Fruit fly (Drosophila melanogaster) whole organism, wandering third instar larva: Measurements from ENCODE around the gene GstT4.

Experiments used
- Abd-B ChIP-seq: fragments of >200 bp; optimal IDR thresholded peaks from 2 replicates; lab custom pipeline; 2017; ENCODE audit warnings: missing biosample characterization, missing genetic modification characterization
- CG9705 ChIP-seq: fragments of 200-800 bp; sonication (Bioruptor generic); optimal IDR thresholded peaks from 2 replicates; lab custom pipeline; 2018; ENCODE audit warnings: missing biosample characterization, mild to moderate bottlenecking, missing genetic modification characterization
- Dfd ChIP-seq: fragments of >200 bp; optimal IDR thresholded peaks from 2 replicates; lab custom pipeline; 2017; ENCODE audit warnings: missing biosample characterization, missing genetic modification characterization
- GATAd ChIP-seq: sonication (Bioruptor generic); optimal IDR thresholded peaks from 2 replicates; lab custom pipeline; 2016; ENCODE audit warnings: missing biosample characterization, missing genetic modification characterization
- HLH106 ChIP-seq: fragments of 200-800 bp; optimal IDR thresholded peaks from 3 replicates; lab custom pipeline; 2019; ENCODE audit warnings: missing biosample characterization, mild to moderate bottlenecking, missing genetic modification characterization, moderate library complexity
- Hnf4 ChIP-seq: fragments of 200-800 bp; sonication (Bioruptor generic); optimal IDR thresholded peaks from 2 replicates; lab custom pipeline; 2016; ENCODE audit warnings: missing biosample characterization, mild to moderate bottlenecking, missing genetic modification characterization
- Hr78 ChIP-seq: fragments of >200 bp; optimal IDR thresholded peaks from 2 replicates; lab custom pipeline; 2017; ENCODE audit warnings: missing biosample characterization, missing genetic modification characterization
- Hr83 ChIP-seq: fragments of 200-300 bp; sonication (Bioruptor generic); optimal IDR thresholded peaks from 2 replicates; lab custom pipeline; 2016; ENCODE audit warnings: missing biosample characterization, mild to moderate bottlenecking, missing genetic modification characterization, moderate library complexity; ENCODE audit not compliant: poor library complexity, severe bottlenecking
- Mio ChIP-seq: sonication (Bioruptor generic); optimal IDR thresholded peaks from 2 replicates; lab custom pipeline; 2016; ENCODE audit warnings: missing biosample characterization, missing genetic modification characterization
- Myc ChIP-seq: fragments of >200 bp; optimal IDR thresholded peaks from 2 replicates; lab custom pipeline; 2017
- N ChIP-seq: fragments of >200 bp; optimal IDR thresholded peaks from 2 replicates; lab custom pipeline; 2018; ENCODE audit warnings: missing biosample characterization, missing external identifiers, missing genetic modification characterization
- OdsH ChIP-seq: fragments of 200-800 bp; sonication (Bioruptor generic); optimal IDR thresholded peaks from 2 replicates; lab custom pipeline; 2016; ENCODE audit warnings: missing biosample characterization, mild to moderate bottlenecking, missing genetic modification characterization
- Sp1 ChIP-seq: fragments of 200-800 bp; sonication (Bioruptor generic); optimal IDR thresholded peaks from 3 replicates; lab custom pipeline; 2019; ENCODE audit warnings: missing biosample characterization, mild to moderate bottlenecking, missing genetic modification characterization, moderate library complexity
- br ChIP-seq: fragments of 200-800 bp; sonication (Bioruptor generic); optimal IDR thresholded peaks from 2 replicates; lab custom pipeline; 2016; ENCODE audit warnings: missing biosample characterization, missing genetic modification characterization
- brk ChIP-seq: fragments of 200-800 bp; sonication (Bioruptor generic); optimal IDR thresholded peaks from 2 replicates; lab custom pipeline; 2016; ENCODE audit warnings: missing biosample characterization, mild to moderate bottlenecking, missing genetic modification characterization
- dmrt93B ChIP-seq: fragments of 200-800 bp; sonication (Bioruptor generic); optimal IDR thresholded peaks from 2 replicates; lab custom pipeline; 2018; ENCODE audit warnings: missing biosample characterization, mild to moderate bottlenecking, missing genetic modification characterization
- dsf ChIP-seq: sonication (Bioruptor generic); optimal IDR thresholded peaks from 2 replicates; lab custom pipeline; 2016; ENCODE audit warnings: missing biosample characterization, missing genetic modification characterization, borderline replicate concordance
- ey ChIP-seq: fragments of 200-800 bp; sonication (Bioruptor generic); optimal IDR thresholded peaks from 2 replicates; lab custom pipeline; 2016; ENCODE audit warnings: missing biosample characterization, missing genetic modification characterization
- foxo ChIP-seq, 2 experiments: fragments of 200-800 bp; sonication (Bioruptor generic); optimal IDR thresholded peaks; 2 replicates in 1 of 2; 3 replicates in 1 of 2; lab custom pipeline; 2016 to 2017; ENCODE audit warnings: missing biosample characterization in 2 of 2, missing genetic modification characterization in 2 of 2
- fru ChIP-seq: fragments of 200-800 bp; sonication (Bioruptor generic); optimal IDR thresholded peaks from 3 replicates; lab custom pipeline; 2016; ENCODE audit warnings: missing biosample characterization, mild to moderate bottlenecking, missing genetic modification characterization
- h ChIP-seq: fragments of 200-800 bp; sonication (Bioruptor generic); optimal IDR thresholded peaks from 3 replicates; lab custom pipeline; 2016; ENCODE audit warnings: missing biosample characterization, mild to moderate bottlenecking, missing genetic modification characterization
- jim ChIP-seq: fragments of 175-275, 200-325 bp; sonication (Bioruptor generic); optimal IDR thresholded peaks from 2 replicates; lab custom pipeline; 2016; ENCODE audit warnings: missing biosample characterization, mild to moderate bottlenecking, missing genetic modification characterization
- pan ChIP-seq: fragments of >200 bp; optimal IDR thresholded peaks from 2 replicates; lab custom pipeline; 2017
- psq ChIP-seq: fragments of 200-800 bp; sonication (Bioruptor generic); optimal IDR thresholded peaks from 3 replicates; lab custom pipeline; 2017; ENCODE audit warnings: missing biosample characterization, mild to moderate bottlenecking, missing genetic modification characterization, moderate library complexity
- rgr ChIP-seq: fragments of 200-800 bp; sonication (Bioruptor generic); optimal IDR thresholded peaks from 3 replicates; lab custom pipeline; 2016; ENCODE audit warnings: missing biosample characterization, mild to moderate bottlenecking, missing genetic modification characterization
- sage ChIP-seq: fragments of 200-800 bp; sonication (Bioruptor generic); optimal IDR thresholded peaks from 2 replicates; lab custom pipeline; 2016; ENCODE audit warnings: missing biosample characterization, mild to moderate bottlenecking, missing genetic modification characterization
- sv ChIP-seq: fragments of 200-800 bp; sonication (Bioruptor generic); optimal IDR thresholded peaks from 3 replicates; lab custom pipeline; 2016; ENCODE audit warnings: missing biosample characterization, missing genetic modification characterization
- woc ChIP-seq: sonication (Bioruptor generic); optimal IDR thresholded peaks from 2 replicates; lab custom pipeline; 2016; ENCODE audit warnings: missing biosample characterization, mild to moderate bottlenecking, missing genetic modification characterization

The GstT4 gene

dm6 chrX:13358948-13359347, 45.6 kb upstream of the GstT4 start, which contains the start of gene Syt12:
TSS of gene Syt12 (plus strand) at chrX:13359248.
- TF ChIP-seq Myc (lab: Kevin White, UChicago) (no peak), fru (GFP tag; lab: Kevin White, UChicago) (no peak), GATAd (no peak), Sp1 (no peak), woc (GFP tag; lab: Kevin White, UChicago) (no peak), OdsH (GFP tag; lab: Kevin White, UChicago) (no peak)

dm6 chrX:13368149-13368548, 36.4 kb upstream of the GstT4 start, which contains the start of gene dmrt11E:
TSS of gene dmrt11E (plus strand) at chrX:13368191.
- TF ChIP-seq h = peak; percentile 21
- no peak for TF ChIP-seq ey (GFP tag; lab: Kevin White, UChicago)
- TF ChIP-seq HLH106 (tag; lab: Kevin White, UChicago) = peak; percentile 31

dm6 chrX:13369438-13369837, 35.1 kb upstream of the GstT4 start:
- no peak for TF ChIP-seq dsf
- TF ChIP-seq, all 38 proteins: peak for 0

DNA sequence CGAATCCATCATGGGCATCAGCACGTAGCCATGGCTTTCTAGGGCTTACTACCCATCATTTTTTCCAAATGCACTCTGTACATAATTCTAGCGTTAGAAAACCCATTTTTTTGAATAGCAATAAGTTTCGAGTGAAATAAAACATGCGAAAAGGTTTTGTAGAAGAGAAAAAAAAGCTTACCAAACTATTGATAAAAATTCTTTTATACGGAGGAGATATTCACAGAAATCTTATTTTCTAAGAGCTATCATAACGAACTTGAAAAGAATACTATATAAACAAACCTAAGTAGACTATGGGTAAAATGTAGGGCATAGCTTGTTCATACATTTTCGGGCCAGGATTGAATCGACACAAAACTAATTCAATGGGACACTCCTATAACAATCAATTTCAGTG, 34.2 kb upstream of the GstT4 start, which contains the start of gene CG1640:
CG1640 (plus strand) TSS at position 301 of the 400 bp plus-strand sequence.
- TF ChIP-seq pan (no peak), Abd-B (GFP tag; lab: Kevin White, UChicago) (no peak), brk (GFP tag; lab: Kevin White, UChicago) (no peak), br (GFP tag; lab: Kevin White, UChicago) (no peak), dmrt93B (GFP tag; lab: Kevin White, UChicago) (no peak), Hr83 (GFP tag; lab: Kevin White, UChicago) (no peak), Dfd (GFP tag; lab: Kevin White, UChicago) (no peak), Mio (no peak), sv (GFP tag; lab: Kevin White, UChicago) (no peak), N (GFP tag; lab: Kevin White, UChicago) (no peak), HLH106 (tag; lab: Kevin White, UChicago) (no peak), h (no peak), fru (GFP tag; lab: Kevin White, UChicago) (no peak), psq (no peak)

DNA sequence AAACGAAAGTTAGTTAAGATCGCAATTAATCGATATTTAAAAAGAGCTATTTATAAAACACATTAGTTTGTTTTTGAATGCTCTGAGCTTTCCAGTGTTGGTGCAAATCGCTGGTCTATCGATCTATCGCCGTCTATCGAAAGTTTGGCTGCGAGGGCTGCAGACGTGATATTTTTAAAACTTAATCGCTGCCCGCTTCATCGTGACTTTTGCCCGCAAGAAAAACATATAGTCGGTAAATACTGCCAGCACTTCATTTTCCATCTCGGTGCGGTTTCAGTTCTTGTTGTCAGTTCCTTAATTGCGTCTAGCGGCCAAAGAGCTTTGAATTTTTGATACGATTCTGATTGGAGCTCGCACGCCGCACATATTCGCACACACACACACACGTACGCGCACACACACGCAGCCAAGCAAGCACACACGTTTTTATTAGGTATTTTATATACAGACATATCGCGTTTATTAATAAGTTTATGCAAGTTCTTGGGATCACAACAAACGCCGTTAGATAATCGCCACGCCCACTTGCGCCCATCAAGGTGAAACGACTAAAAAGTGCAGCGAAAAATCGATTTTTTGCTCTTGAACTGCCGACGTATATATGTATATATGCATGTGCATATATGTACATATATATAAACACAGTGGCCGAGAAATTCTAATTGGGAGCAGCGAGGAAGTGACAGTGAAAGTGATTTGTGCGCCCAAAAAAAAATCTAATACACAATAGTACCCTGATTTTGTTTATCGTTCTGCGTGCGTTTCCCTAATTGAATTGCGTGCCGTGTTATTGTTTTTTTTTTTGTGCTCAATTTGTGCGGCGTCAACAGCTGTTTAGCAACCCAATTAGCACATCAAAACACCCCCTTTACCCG, 33.5 kb upstream of the GstT4 start:
- TF ChIP-seq pan (no peak), HLH106 (tag; lab: Kevin White, UChicago) (peak; percentile 42), dsf (no peak), GATAd (no peak), rgr (GFP tag; lab: Kevin White, UChicago) (peak; percentile 55), Mio (no peak), Abd-B (GFP tag; lab: Kevin White, UChicago) (no peak), ey (GFP tag; lab: Kevin White, UChicago) (peak; percentile 10), CG9705 (GFP tag; lab: Kevin White, UChicago) (no peak), Dfd (GFP tag; lab: Kevin White, UChicago) (no peak), OdsH (GFP tag; lab: Kevin White, UChicago) (peak; percentile 18), fru (GFP tag; lab: Kevin White, UChicago) (peak; percentile 24), Sp1 (peak; percentile 12), jim (GFP tag; lab: Kevin White, UChicago) (no peak), foxo (GFP tag; optimal IDR thresholded peaks at IDR 0.05; lab: Kevin White, UChicago) (peak in 1 of 2 experiments; percentile 60), sage (GFP tag; lab: Kevin White, UChicago) (no peak), N (GFP tag; lab: Kevin White, UChicago) (no peak), Hnf4 (GFP tag; lab: Kevin White, UChicago) (peak; percentile 37), h (peak; percentile 50), psq (no peak), br (GFP tag; lab: Kevin White, UChicago) (peak; percentile 43), woc (GFP tag; lab: Kevin White, UChicago) (peak; percentile 26)

dm6 chrX:13371704-13372049, 32.9 kb upstream of the GstT4 start:
- TF ChIP-seq Hnf4 (GFP tag; lab: Kevin White, UChicago) (no peak), sv (GFP tag; lab: Kevin White, UChicago) (no peak), Hr78 (GFP tag; lab: Kevin White, UChicago) (no peak)
